Worm (Caenorhabditis elegans) whole organism, L3 larva: ENCODE results near the gene cdc-48.1.
A peak's percentile ranks its signal among the peaks of the same experiment; 100 is the strongest.

Experiments used
- R02D3.7 ChIP-seq: fragments of 150-350 bp; optimal IDR thresholded peaks from 2 replicates; lab custom pipeline; 2014; ENCODE audit warnings: missing biosample characterization, missing genetic modification characterization
- aly-2 ChIP-seq: fragments of 150-350 bp; optimal IDR thresholded peaks from 2 replicates; lab custom pipeline; 2014; ENCODE audit warnings: missing biosample characterization, missing genetic modification characterization
- ama-1 ChIP-seq: fragments of 150-350 bp; optimal IDR thresholded peaks from 2 replicates; lab custom pipeline; 2018
- ceh-82 ChIP-seq: fragments of 150-350 bp; optimal IDR thresholded peaks from 2 replicates; lab custom pipeline; 2014; ENCODE audit warnings: missing biosample characterization, missing genetic modification characterization
- daf-12 ChIP-seq: fragments of 150-350 bp; optimal IDR thresholded peaks from 2 replicates; lab custom pipeline; 2014; ENCODE audit warnings: missing biosample characterization, missing genetic modification reagents, missing genetic modification characterization
- egl-27 ChIP-seq: sonication (generic microtip); optimal IDR thresholded peaks from 4 replicates; lab custom pipeline; 2017; ENCODE audit warnings: missing biosample characterization, missing genetic modification reagents, missing genetic modification characterization
- egl-5 ChIP-seq: fragments of 150-350 bp; optimal IDR thresholded peaks from 2 replicates; lab custom pipeline; 2017; ENCODE audit warnings: missing biosample characterization, missing genetic modification reagents, missing genetic modification characterization, inconsistent platforms
- elt-2 ChIP-seq: sonication (generic microtip); optimal IDR thresholded peaks from 2 replicates; lab custom pipeline; 2016; ENCODE audit warnings: missing genetic modification reagents, mild to moderate bottlenecking, missing genetic modification characterization, missing compliant biosample characterization
- elt-3 ChIP-seq, 3 experiments: fragments of 150-350 bp in 1 of 3; sonication (generic microtip) in 2 of 3; optimal IDR thresholded peaks; 2 replicates in 2 of 3; 4 replicates in 1 of 3; lab custom pipeline; 2014 to 2017; ENCODE audit warnings: missing biosample characterization in 3 of 3, missing genetic modification characterization in 3 of 3
- eor-1 ChIP-seq, 2 experiments: fragments of 150-350 bp; optimal IDR thresholded peaks; 2 replicates each; lab custom pipeline; 2014 to 2018; ENCODE audit warnings: missing biosample characterization in 2 of 2, missing genetic modification characterization in 2 of 2
- fkh-2 ChIP-seq: fragments of 150-350 bp; optimal IDR thresholded peaks from 2 replicates; lab custom pipeline; 2014; ENCODE audit warnings: missing biosample characterization, missing genetic modification reagents, missing genetic modification characterization
- fos-1 ChIP-seq: fragments of 150-350 bp; optimal IDR thresholded peaks from 2 replicates; lab custom pipeline; 2014; ENCODE audit warnings: missing biosample characterization, missing genetic modification characterization
- hmg-11 ChIP-seq: sonication (generic microtip); optimal IDR thresholded peaks from 2 replicates; lab custom pipeline; 2016; ENCODE audit warnings: missing genetic modification characterization, missing compliant biosample characterization
- jun-1 ChIP-seq: fragments of 150-350 bp; optimal IDR thresholded peaks from 2 replicates; lab custom pipeline; 2014; ENCODE audit warnings: missing biosample characterization, missing genetic modification reagents, missing genetic modification characterization
- lin-15B ChIP-seq: fragments of 150-350 bp; optimal IDR thresholded peaks from 2 replicates; lab custom pipeline; 2014; ENCODE audit warnings: missing biosample characterization, missing genetic modification characterization
- lin-39 ChIP-seq: fragments of 150-350 bp; optimal IDR thresholded peaks from 2 replicates; lab custom pipeline; 2018; ENCODE audit warnings: missing biosample characterization, missing genetic modification reagents, missing genetic modification characterization
- lsy-12 ChIP-seq: sonication (generic microtip); optimal IDR thresholded peaks from 2 replicates; lab custom pipeline; 2016; ENCODE audit warnings: mild to moderate bottlenecking, missing genetic modification characterization, missing compliant biosample characterization
- mml-1 ChIP-seq: fragments of 150-350 bp; sonication (generic microtip); optimal IDR thresholded peaks from 3 replicates; lab custom pipeline; 2014; ENCODE audit warnings: missing biosample characterization, missing genetic modification characterization
- nfya-1 ChIP-seq: sonication (generic microtip); optimal IDR thresholded peaks from 2 replicates; lab custom pipeline; 2017; ENCODE audit warnings: missing genetic modification characterization, mild to moderate bottlenecking, missing compliant biosample characterization, antibody characterized with exemption, moderate library complexity; ENCODE audit not compliant: insufficient read depth
- nhr-11 ChIP-seq: fragments of 150-350 bp; optimal IDR thresholded peaks from 2 replicates; lab custom pipeline; 2014; ENCODE audit warnings: missing biosample characterization, missing genetic modification characterization
- nhr-12 ChIP-seq: fragments of 150-350 bp; optimal IDR thresholded peaks from 2 replicates; lab custom pipeline; 2014; ENCODE audit warnings: missing biosample characterization, missing genetic modification characterization
- nhr-23 ChIP-seq: fragments of 150-350 bp; optimal IDR thresholded peaks from 2 replicates; lab custom pipeline; 2014; ENCODE audit warnings: missing biosample characterization, missing genetic modification reagents, missing genetic modification characterization
- nhr-237 ChIP-seq: fragments of 150-350 bp; optimal IDR thresholded peaks from 2 replicates; lab custom pipeline; 2014; ENCODE audit warnings: missing biosample characterization, missing genetic modification characterization
- nhr-25 ChIP-seq: sonication (generic microtip); optimal IDR thresholded peaks from 2 replicates; lab custom pipeline; 2017; ENCODE audit warnings: missing biosample characterization, missing genetic modification characterization
- nhr-43 ChIP-seq: sonication (generic microtip); optimal IDR thresholded peaks from 2 replicates; lab custom pipeline; 2016; ENCODE audit warnings: mild to moderate bottlenecking, missing genetic modification characterization, missing compliant biosample characterization; ENCODE audit not compliant: poor library complexity, severe bottlenecking
- nhr-67 ChIP-seq: fragments of 150-350 bp; optimal IDR thresholded peaks from 2 replicates; lab custom pipeline; 2014; ENCODE audit warnings: missing biosample characterization, missing genetic modification characterization
- nhr-77 ChIP-seq: fragments of 150-350 bp; optimal IDR thresholded peaks from 2 replicates; lab custom pipeline; 2014; ENCODE audit warnings: missing biosample characterization, missing genetic modification characterization
- pha-4 ChIP-seq: fragments of 150-350 bp; optimal IDR thresholded peaks from 2 replicates; lab custom pipeline; 2014; ENCODE audit warnings: missing biosample characterization, missing genetic modification reagents, missing genetic modification characterization
- pqm-1 ChIP-seq: fragments of 150-350 bp; optimal IDR thresholded peaks from 2 replicates; lab custom pipeline; 2017; ENCODE audit warnings: missing biosample characterization, missing genetic modification characterization, inconsistent platforms
- sea-2 ChIP-seq: fragments of 150-350 bp; sonication (generic microtip); optimal IDR thresholded peaks from 4 replicates; lab custom pipeline; 2014; ENCODE audit warnings: missing biosample characterization, missing genetic modification reagents, missing genetic modification characterization
- skn-1 ChIP-seq: fragments of 150-350 bp; optimal IDR thresholded peaks from 2 replicates; lab custom pipeline; 2014; ENCODE audit warnings: missing biosample characterization, missing genetic modification characterization
- tbx-2 ChIP-seq: sonication (generic microtip); optimal IDR thresholded peaks from 2 replicates; lab custom pipeline; 2016; ENCODE audit warnings: mild to moderate bottlenecking, missing genetic modification characterization, missing compliant biosample characterization
- unc-39 ChIP-seq: sonication (generic microtip); optimal IDR thresholded peaks from 4 replicates; lab custom pipeline; 2017; ENCODE audit warnings: missing biosample characterization, missing genetic modification characterization
- unc-62 ChIP-seq: fragments of 150-350 bp; sonication (generic microtip); optimal IDR thresholded peaks from 4 replicates; lab custom pipeline; 2014; ENCODE audit warnings: missing biosample characterization, missing genetic modification reagents, missing genetic modification characterization
- zag-1 ChIP-seq: fragments of 150-350 bp; optimal IDR thresholded peaks from 2 replicates; lab custom pipeline; 2014; ENCODE audit warnings: missing biosample characterization, missing genetic modification characterization

cdc-48.1 gene

DNA sequence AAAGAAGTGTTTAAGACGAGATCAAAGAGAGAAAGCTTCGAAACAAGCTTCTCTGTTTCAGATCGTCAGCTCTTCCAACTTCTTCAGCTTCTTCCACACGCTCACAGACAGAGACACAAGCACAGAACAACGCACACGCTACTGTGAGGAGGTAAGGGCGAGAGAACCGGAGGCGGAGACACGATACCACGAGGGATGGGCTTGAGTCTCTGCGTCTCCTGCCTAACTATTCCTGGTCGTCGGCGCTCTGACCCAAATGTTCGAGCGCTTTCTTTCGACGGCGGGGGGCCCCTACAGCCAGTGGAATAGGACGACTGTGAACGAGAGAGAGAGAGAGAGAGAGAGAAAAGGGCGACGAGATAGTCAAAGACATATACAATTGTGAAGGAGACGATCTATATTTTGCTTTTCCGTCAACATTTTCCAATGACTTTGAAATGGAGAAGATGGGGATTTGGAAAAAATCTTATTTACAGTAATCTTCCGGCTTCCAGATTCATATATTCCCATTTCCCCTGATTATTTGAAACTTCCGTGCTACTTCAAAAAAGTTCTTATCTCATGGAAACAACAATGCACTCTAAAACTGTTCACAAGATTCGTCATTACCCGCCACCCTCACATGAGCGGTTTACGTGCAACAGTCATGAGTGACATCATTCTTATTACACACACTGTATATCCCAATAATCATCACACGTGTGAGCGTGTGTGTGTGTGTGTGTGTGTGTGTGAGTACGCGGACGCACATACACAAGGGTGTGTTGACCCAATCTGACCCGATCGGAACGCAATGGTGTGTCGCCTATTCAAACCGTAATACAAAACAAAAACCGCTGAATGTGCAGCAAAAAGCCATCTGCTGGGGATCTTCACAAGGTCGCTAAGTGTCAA is 14.2 kb downstream of the cdc-48.1 start (continued):
- TF ChIP-seq pha-4 (tag; lab: Kevin White, UChicago) (peak; percentile 90), ceh-82 (tag; lab: Kevin White, UChicago) (no peak), sea-2 (GFP tag; lab: Kevin White, UChicago) (peak; percentile 34), daf-12 (tag; lab: Kevin White, UChicago) (no peak), nhr-237 (tag; lab: Kevin White, UChicago) (no peak), mml-1 (tag; lab: Kevin White, UChicago) (no peak), fos-1 (peak; percentile 48), nhr-77 (tag; lab: Kevin White, UChicago) (no peak), tbx-2 (tag; lab: Kevin White, UChicago) (peak; percentile 37), elt-3 (tag; optimal IDR thresholded peaks at IDR 0.05; lab: Kevin White, UChicago) (no peak), zag-1 (tag; lab: Kevin White, UChicago) (no peak), nhr-67 (tag; lab: Kevin White, UChicago) (no peak), eor-1 (tag; optimal IDR thresholded peaks at IDR 0.05; lab: Kevin White, UChicago) (no peak), elt-2 (tag; lab: Kevin White, UChicago) (peak; percentile 62), unc-62 (GFP tag; lab: Kevin White, UChicago) (peak; percentile 61), lin-15B (peak; percentile 63), pqm-1 (tag; lab: Kevin White, UChicago) (peak; percentile 63), nhr-11 (peak; percentile 84), egl-27 (peak; percentile 64), hmg-11 (tag; lab: Kevin White, UChicago) (peak; percentile 78)

ce11 chrII:10547803-10548693 is 15.2 kb downstream of the cdc-48.1 start:
- TF ChIP-seq unc-39 (tag; lab: Kevin White, UChicago) (no peak), pqm-1 (tag; lab: Kevin White, UChicago) (peak; percentile 51), elt-2 (tag; lab: Kevin White, UChicago) (peak; percentile 25), jun-1 (tag; lab: Kevin White, UChicago) (peak; percentile 61), skn-1 (no peak), egl-5 (tag; lab: Kevin White, UChicago) (no peak), nhr-23 (tag; lab: Kevin White, UChicago) (no peak), tbx-2 (tag; lab: Kevin White, UChicago) (no peak), fkh-2 (tag; lab: Kevin White, UChicago) (no peak), elt-3 (tag; optimal IDR thresholded peaks at IDR 0.05; lab: Kevin White, UChicago) (no peak), R02D3.7 (no peak), nhr-12 (tag; lab: Kevin White, UChicago) (no peak), nhr-25 (peak; percentile 31), aly-2 (tag; lab: Kevin White, UChicago) (no peak), nfya-1 (peak; percentile 53), hmg-11 (tag; lab: Kevin White, UChicago) (no peak), nhr-43 (no peak), nhr-77 (tag; lab: Kevin White, UChicago) (no peak), nhr-67 (tag; lab: Kevin White, UChicago) (no peak), nhr-237 (tag; lab: Kevin White, UChicago) (no peak), egl-27 (no peak), ama-1 (lab: Kevin White, UChicago) (peak; percentile 85)

ce11 chrII:10547311-10547710 is 15.9 kb downstream of the cdc-48.1 start:
- peak; percentile 3 for TF ChIP-seq lin-39 (tag; lab: Kevin White, UChicago)
- peak; percentile 4 for TF ChIP-seq nhr-25
- TF ChIP-seq lsy-12 (tag; lab: Kevin White, UChicago) = no peak
- TF ChIP-seq, all 47 proteins: peak for 2
